Worm (Caenorhabditis elegans): ENCODE measurements around the gene pkc-3.

The pkc-3 gene

DNA sequence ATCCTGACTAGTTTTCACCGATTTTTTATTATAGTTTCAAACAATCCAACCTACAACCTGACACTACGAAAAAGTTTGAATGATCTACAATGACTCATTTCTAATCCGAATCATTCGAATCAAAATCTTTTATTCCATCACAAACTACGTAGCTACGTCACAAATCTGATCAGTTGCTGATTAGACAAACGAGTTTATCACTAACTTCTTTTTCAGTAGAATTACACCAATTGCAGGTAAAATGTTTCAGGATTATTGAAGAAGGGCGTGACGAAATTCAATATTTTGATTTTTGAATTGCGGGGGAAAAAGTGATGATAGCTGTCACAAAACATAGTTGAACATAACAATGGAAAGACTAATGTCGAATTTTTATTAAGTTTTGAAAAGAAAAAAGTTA is 38.3 kb upstream of the pkc-3 start:
- TF ChIP-seq R02D3.7 (tag; optimal IDR thresholded peaks at IDR 0.05) (no peak), egl-5 (tag; optimal IDR thresholded peaks at IDR 0.05) (no peak), elt-1 (tag; optimal IDR thresholded peaks at IDR 0.05) (no peak), zag-1 (tag; optimal IDR thresholded peaks at IDR 0.05) (no peak), ceh-9 (tag; optimal IDR thresholded peaks at IDR 0.05) (no peak), nhr-25 (tag; optimal IDR thresholded peaks at IDR 0.05) (no peak), nfya-1 (tag; optimal IDR thresholded peaks at IDR 0.05; ENCODE audit: insufficient read depth) (no peak), elt-2 (tag; optimal IDR thresholded peaks at IDR 0.05) (no peak), elt-3 (tag; optimal IDR thresholded peaks at IDR 0.05) (no peak), ZK546.5 (tag; optimal IDR thresholded peaks at IDR 0.05) (no peak), nhr-76 (tag; optimal IDR thresholded peaks at IDR 0.05) (no peak), eor-1 (tag; optimal IDR thresholded peaks at IDR 0.05) (no peak), nhr-11 (tag; optimal IDR thresholded peaks at IDR 0.05) (no peak)

DNA sequence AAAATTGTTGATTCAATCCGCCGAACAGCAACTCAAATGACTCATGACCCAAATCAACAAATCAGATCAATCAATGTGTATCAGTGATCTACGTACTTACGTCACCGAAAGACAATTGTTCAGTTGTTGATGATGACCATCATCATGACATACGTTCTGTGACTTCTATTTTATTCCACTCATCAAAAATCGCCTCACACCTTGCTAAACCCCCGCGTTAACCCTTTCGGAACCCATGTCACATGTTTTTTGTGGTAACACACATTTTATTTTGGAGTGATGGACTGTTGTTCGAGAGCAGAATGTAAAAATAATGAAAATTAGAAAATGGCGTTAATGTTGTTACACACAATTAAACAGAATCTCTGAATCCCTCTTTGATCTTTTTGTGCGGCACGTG is 37.4 kb upstream of the pkc-3 start:
- TF ChIP-seq daf-12 (tag; optimal IDR thresholded peaks at IDR 0.05) (no peak), lin-39 (tag; optimal IDR thresholded peaks at IDR 0.05) (no peak), nhr-67 (tag; optimal IDR thresholded peaks at IDR 0.05) (no peak), tbx-2 (tag; optimal IDR thresholded peaks at IDR 0.05) (no peak), zag-1 (tag; optimal IDR thresholded peaks at IDR 0.05) (no peak), eor-1 (tag; optimal IDR thresholded peaks at IDR 0.05) (no peak), ztf-11 (tag; optimal IDR thresholded peaks at IDR 0.05) (no peak), ceh-9 (tag; optimal IDR thresholded peaks at IDR 0.05) (no peak), R02D3.7 (tag; optimal IDR thresholded peaks at IDR 0.05) (no peak), nhr-23 (tag; optimal IDR thresholded peaks at IDR 0.05) (no peak), nfya-1 (tag; optimal IDR thresholded peaks at IDR 0.05; ENCODE audit: insufficient read depth) (no peak), nhr-76 (tag; optimal IDR thresholded peaks at IDR 0.05) (no peak), nhr-12 (tag; optimal IDR thresholded peaks at IDR 0.05) (no peak), nhr-237 (tag; optimal IDR thresholded peaks at IDR 0.05) (no peak), mdl-1 (tag; optimal IDR thresholded peaks at IDR 0.05) (no peak), pqm-1 (tag; optimal IDR thresholded peaks at IDR 0.05) (no peak), elt-2 (tag; optimal IDR thresholded peaks at IDR 0.05) (no peak), snpc-4 (tag; optimal IDR thresholded peaks at IDR 0.05) (no peak), aly-2 (tag; optimal IDR thresholded peaks at IDR 0.05) (no peak)

DNA sequence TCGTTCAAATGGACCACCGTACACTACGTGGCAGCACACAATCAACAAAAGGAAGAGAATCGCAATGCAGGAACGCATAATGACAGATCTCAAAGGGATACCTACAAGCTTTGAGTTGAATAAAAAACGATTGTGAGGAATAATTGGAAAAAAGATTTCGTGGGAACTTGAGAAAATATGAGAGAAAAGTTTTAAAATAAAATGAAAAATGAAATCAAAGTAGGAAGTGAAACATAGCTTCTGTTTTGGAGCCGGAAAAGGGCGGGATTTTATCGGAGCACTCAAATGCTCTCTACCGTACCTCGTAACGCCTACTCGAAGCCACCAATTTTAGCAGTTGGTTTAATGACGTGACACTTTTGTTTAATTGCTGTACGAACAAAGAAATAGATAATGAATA is 35.1 kb upstream of the pkc-3 start, which contains the start of gene F09E5.14:
Gene F09E5.14 (minus strand): TSS at position 101 of the 400 bp plus-strand sequence.
- TF ChIP-seq snpc-4 (tag; optimal IDR thresholded peaks at IDR 0.05) (no peak), nfya-1 (tag; optimal IDR thresholded peaks at IDR 0.05; ENCODE audit: insufficient read depth) (no peak), jun-1 (tag; optimal IDR thresholded peaks at IDR 0.05) (no peak), nhr-12 (tag; optimal IDR thresholded peaks at IDR 0.05) (no peak), lin-15B (tag; optimal IDR thresholded peaks at IDR 0.05) (no peak), fkh-10 (GFP tag; optimal IDR thresholded peaks at IDR 0.05) (no peak), hmg-11 (tag; optimal IDR thresholded peaks at IDR 0.05) (no peak), nhr-11 (tag; optimal IDR thresholded peaks at IDR 0.05) (no peak), mml-1 (tag; optimal IDR thresholded peaks at IDR 0.05) (no peak), ceh-16 (tag; optimal IDR thresholded peaks at IDR 0.05) (no peak), mdl-1 (tag; optimal IDR thresholded peaks at IDR 0.05) (no peak), nhr-23 (tag; optimal IDR thresholded peaks at IDR 0.05) (no peak), ZK546.5 (tag; optimal IDR thresholded peaks at IDR 0.05) (no peak), ama-1 (optimal IDR thresholded peaks at IDR 0.05) (no peak), elt-2 (tag; optimal IDR thresholded peaks at IDR 0.05) (no peak)

DNA sequence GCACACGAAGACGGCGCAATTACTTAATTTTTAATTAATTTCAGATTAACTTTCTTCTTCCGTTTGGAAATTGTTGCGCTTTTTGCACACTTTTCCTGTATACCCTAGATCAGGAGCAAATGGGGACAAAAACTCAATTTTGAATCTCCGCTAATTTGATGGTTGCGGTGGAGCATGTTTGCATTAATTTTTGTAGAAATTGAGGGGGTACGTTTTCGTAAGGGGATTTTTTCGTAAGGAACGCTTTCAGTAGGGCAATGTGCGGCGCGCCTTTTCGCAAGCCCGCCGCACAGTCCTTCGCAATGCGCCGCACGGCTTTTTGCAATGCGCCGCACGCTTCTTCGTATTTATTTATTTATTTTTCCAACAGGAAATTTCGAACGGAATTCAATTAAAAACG is 33.5 kb upstream of the pkc-3 start:
- peak; percentile 72 for TF ChIP-seq pha-4 (tag; optimal IDR thresholded peaks at IDR 0.05)
- peak; percentile 62 for TF ChIP-seq elt-2 (tag; optimal IDR thresholded peaks at IDR 0.05)
- TF ChIP-seq nhr-23 (tag; optimal IDR thresholded peaks at IDR 0.05), result peak; percentile 74
- TF ChIP-seq egl-5 (tag; optimal IDR thresholded peaks at IDR 0.05), result peak; percentile 11
- TF ChIP-seq lin-15B (tag; optimal IDR thresholded peaks at IDR 0.05), result peak; percentile 47
- TF ChIP-seq ceh-28 (tag; optimal IDR thresholded peaks at IDR 0.05), result peak; percentile 42
- TF ChIP-seq nfya-1 (tag; optimal IDR thresholded peaks at IDR 0.05; ENCODE audit: insufficient read depth), result peak; percentile 74
- TF ChIP-seq nhr-25 (tag; optimal IDR thresholded peaks at IDR 0.05), result peak; percentile 57
- TF ChIP-seq R02D3.7 (tag; optimal IDR thresholded peaks at IDR 0.05), result peak; percentile 61
- peak; percentile 31 for TF ChIP-seq jun-1 (tag; optimal IDR thresholded peaks at IDR 0.05)
- peak; percentile 43 for TF ChIP-seq nhr-43 (tag; optimal IDR thresholded peaks at IDR 0.05; ENCODE audit: poor library complexity, severe bottlenecking)
- TF ChIP-seq lin-39 (tag; optimal IDR thresholded peaks at IDR 0.05), result peak; percentile 52
- TF ChIP-seq ceh-82 (tag; optimal IDR thresholded peaks at IDR 0.05), result peak; percentile 19
